Fruit fly (Drosophila melanogaster) whole organism: ENCODE results near the gene loco.

Experiments used
- CG8478 ChIP-seq: fragments of >200 bp; optimal IDR thresholded peaks from 2 replicates; lab custom pipeline; 2018; ENCODE audit warnings: inconsistent platforms
- Dll ChIP-seq: fragments of >200 bp; optimal IDR thresholded peaks from 2 replicates; lab custom pipeline; 2017
- EcR ChIP-seq, 2 experiments: fragments of >200 bp; optimal IDR thresholded peaks; 2 replicates each; lab custom pipeline; 2017; ENCODE audit warnings: missing biosample characterization in 2 of 2, missing genetic modification characterization in 2 of 2, missing genetic modification reagents in 2 of 2
- pan ChIP-seq: fragments of >200 bp; optimal IDR thresholded peaks from 2 replicates; lab custom pipeline; 2017
- psq ChIP-seq: fragments of >200 bp; optimal IDR thresholded peaks from 2 replicates; lab custom pipeline; 2017
- usp ChIP-seq: fragments of >200 bp; optimal IDR thresholded peaks from 2 replicates; lab custom pipeline; 2017; ENCODE audit warnings: missing biosample characterization, missing genetic modification characterization, mixed read lengths

Gene loco

dm6 chr3R:22667284-22667958 lies 28.2 kb upstream of the loco start:
- TF ChIP-seq usp (no peak), EcR (GFP tag; optimal IDR thresholded peaks at IDR 0.05; lab: Kevin White, UChicago) (no peak), CG8478 (no peak), psq (lab: Kevin White, UChicago) (no peak), Dll (no peak), pan (no peak)

- TF ChIP-seq CG8478: no peak
- no peak for TF ChIP-seq EcR (GFP tag; optimal IDR thresholded peaks at IDR 0.05; lab: Kevin White, UChicago)
- TF ChIP-seq Dll: no peak
- no peak for TF ChIP-seq pan
- no peak for TF ChIP-seq usp
- TF ChIP-seq psq (lab: Kevin White, UChicago): no peak
Measured at dm6 chr3R:22666449-22667283, 27.5 kb upstream of the loco start.

- TF ChIP-seq CG8478 (no peak), EcR (GFP tag; optimal IDR thresholded peaks at IDR 0.05; lab: Kevin White, UChicago) (no peak), Dll (no peak), psq (lab: Kevin White, UChicago) (no peak), usp (no peak), pan (no peak)
Measured at dm6 chr3R:22664274-22664673, 25.1 kb upstream of the loco start.

dm6 chr3R:22663115-22663514 lies 23.9 kb upstream of the loco start:
- TF ChIP-seq CG8478 (no peak), psq (lab: Kevin White, UChicago) (no peak), usp (no peak), EcR (GFP tag; optimal IDR thresholded peaks at IDR 0.05; lab: Kevin White, UChicago) (no peak), Dll (no peak), pan (no peak)

dm6 chr3R:22649859-22650258 lies 10.7 kb upstream of the loco start:
- TF ChIP-seq CG8478 (no peak), usp (no peak), psq (lab: Kevin White, UChicago) (no peak), pan (no peak), Dll (no peak), EcR (GFP tag; optimal IDR thresholded peaks at IDR 0.05; lab: Kevin White, UChicago) (no peak)

- TF ChIP-seq EcR (GFP tag; optimal IDR thresholded peaks at IDR 0.05; lab: Kevin White, UChicago) (no peak), CG8478 (no peak), usp (no peak), pan (no peak), Dll (no peak), psq (lab: Kevin White, UChicago) (no peak)
Measured at dm6 chr3R:22638604-22639238, 466 bp downstream of the loco start.

dm6 chr3R:22636567-22636889 lies 2.7 kb downstream of the loco start:
- no peak for TF ChIP-seq psq (lab: Kevin White, UChicago)
- no peak for TF ChIP-seq CG8478
- TF ChIP-seq pan: no peak
- no peak for TF ChIP-seq Dll
- TF ChIP-seq EcR (GFP tag; optimal IDR thresholded peaks at IDR 0.05; lab: Kevin White, UChicago): no peak
- TF ChIP-seq usp: no peak

- TF ChIP-seq pan (no peak), Dll (no peak), CG8478 (no peak), EcR (GFP tag; optimal IDR thresholded peaks at IDR 0.05; lab: Kevin White, UChicago) (no peak), psq (lab: Kevin White, UChicago) (no peak), usp (no peak)
Measured at dm6 chr3R:22635684-22636566, 3.3 kb downstream of the loco start.

- no peak for TF ChIP-seq psq (lab: Kevin White, UChicago)
- TF ChIP-seq pan: no peak
- no peak for TF ChIP-seq EcR (GFP tag; optimal IDR thresholded peaks at IDR 0.05; lab: Kevin White, UChicago)
- TF ChIP-seq CG8478: no peak
- no peak for TF ChIP-seq Dll
- no peak for TF ChIP-seq usp
Measured at dm6 chr3R:22634549-22635410, 4.4 kb downstream of the loco start.

dm6 chr3R:22632980-22633379 lies 6.2 kb downstream of the loco start:
- no peak for TF ChIP-seq CG8478
- no peak for TF ChIP-seq usp

- no peak for TF ChIP-seq CG8478
- TF ChIP-seq psq (lab: Kevin White, UChicago): no peak
- no peak for TF ChIP-seq Dll
- TF ChIP-seq pan: no peak
- TF ChIP-seq usp: no peak
- TF ChIP-seq EcR (GFP tag; optimal IDR thresholded peaks at IDR 0.05; lab: Kevin White, UChicago): no peak
Measured at dm6 chr3R:22632181-22632580, 7.0 kb downstream of the loco start.

dm6 chr3R:22631156-22631555 lies 8.0 kb downstream of the loco start:
- no peak for TF ChIP-seq EcR (GFP tag; optimal IDR thresholded peaks at IDR 0.05; lab: Kevin White, UChicago)
- no peak for TF ChIP-seq pan
- TF ChIP-seq usp: no peak
- TF ChIP-seq Dll: no peak
- no peak for TF ChIP-seq psq (lab: Kevin White, UChicago)
- TF ChIP-seq CG8478: no peak
